Fruit fly (Drosophila melanogaster): Measurements from ENCODE around the gene pins.
A peak's percentile ranks its signal among the peaks of the same experiment; 100 is the strongest.

Gene pins

DNA sequence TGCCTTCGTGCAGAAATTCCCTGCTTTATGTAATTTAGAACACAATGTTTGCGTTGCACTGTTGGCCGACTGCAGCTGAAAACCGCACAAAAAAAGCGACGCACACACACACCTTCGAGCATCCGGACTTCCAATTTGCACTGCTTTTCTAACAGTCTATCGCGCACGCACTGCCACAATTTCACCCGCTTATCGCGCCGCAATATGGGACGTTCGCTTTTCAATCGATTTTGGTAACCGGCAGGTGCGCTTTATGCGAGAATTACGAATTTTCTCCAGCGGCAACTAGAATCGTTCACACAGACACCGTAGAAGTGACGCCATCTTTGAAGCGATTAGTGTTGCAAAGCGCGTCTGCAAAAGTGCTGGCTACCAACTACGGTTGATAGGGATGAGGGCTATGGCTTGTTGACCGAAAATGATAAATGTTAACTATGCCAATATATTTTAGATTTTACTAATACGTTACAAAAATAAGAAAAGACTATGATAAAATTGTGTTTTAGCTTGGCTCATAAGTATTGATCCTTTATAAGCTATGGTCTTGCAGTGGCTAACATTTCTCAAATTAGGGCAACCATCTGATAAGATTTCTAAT, 651 bp upstream of the pins start, which contains the start of gene wdb (continued):
- TF ChIP-seq CG11085 (GFP tag; IDR thresholded peaks at IDR 0.05) = no peak
- no peak for TF ChIP-seq CG7745 (tag; optimal IDR thresholded peaks at IDR 0.05)
- TF ChIP-seq CTCF (GFP tag; optimal IDR thresholded peaks at IDR 0.05) = no peak
- no peak for TF ChIP-seq psq (GFP tag; optimal IDR thresholded peaks at IDR 0.05)
- no peak for TF ChIP-seq CG11247 (GFP tag; IDR thresholded peaks at IDR 0.05)
- peak; percentile 47 for TF ChIP-seq Dad (GFP tag; optimal IDR thresholded peaks at IDR 0.05)
- no peak for TF ChIP-seq gro (GFP tag; optimal IDR thresholded peaks at IDR 0.05)
- TF ChIP-seq onecut (GFP tag; IDR thresholded peaks at IDR 0.05) = no peak
- TF ChIP-seq CG11696 (GFP tag; IDR thresholded peaks at IDR 0.05) = no peak
- TF ChIP-seq CG7839 (tag; optimal IDR thresholded peaks at IDR 0.05) = no peak
- no peak for TF ChIP-seq CG2712 (tag; optimal IDR thresholded peaks at IDR 0.05)
- TF ChIP-seq Fer2 (tag; optimal IDR thresholded peaks at IDR 0.05) = peak; percentile 38
- peak; percentile 28 for TF ChIP-seq CG10543 (GFP tag; optimal IDR thresholded peaks at IDR 0.05)
- peak; percentile 24 for TF ChIP-seq cg (GFP tag; optimal IDR thresholded peaks at IDR 0.05)

- TF ChIP-seq lbe (GFP tag; optimal IDR thresholded peaks at IDR 0.05) (peak; percentile 62), Bteb2 (GFP tag; optimal IDR thresholded peaks at IDR 0.05) (no peak)
Observed at dm6 chr3R:27593174-27593573, 10.5 kb downstream of the pins start.

- TF ChIP-seq sd (tag; optimal IDR thresholded peaks at IDR 0.05) (peak; percentile 27), gro (GFP tag; optimal IDR thresholded peaks at IDR 0.05) (no peak), ind (GFP tag; optimal IDR thresholded peaks at IDR 0.05) (no peak), lab (GFP tag; optimal IDR thresholded peaks at IDR 0.05) (no peak), sens (GFP tag) (no peak), CG30403 (GFP tag; optimal IDR thresholded peaks at IDR 0.05) (no peak), CG30020 (tag; optimal IDR thresholded peaks at IDR 0.05) (no peak), Blimp-1 (GFP tag; optimal IDR thresholded peaks at IDR 0.05) (peak; percentile 88), pnt (GFP tag; optimal IDR thresholded peaks at IDR 0.05) (no peak), dpn (GFP tag; optimal IDR thresholded peaks at IDR 0.05) (no peak), CG6813 (GFP tag; optimal IDR thresholded peaks at IDR 0.05) (no peak), BtbVII (GFP tag; optimal IDR thresholded peaks at IDR 0.05) (no peak), CG7745 (tag; optimal IDR thresholded peaks at IDR 0.05) (no peak), Asciz (GFP tag; optimal IDR thresholded peaks at IDR 0.05) (no peak), CG42726 (GFP tag; IDR thresholded peaks at IDR 0.05; ENCODE audit: partially characterized antibody) (no peak), Jarid2 (GFP tag; optimal IDR thresholded peaks at IDR 0.05) (no peak), prd (optimal IDR thresholded peaks at IDR 0.05) (no peak), prd (GFP tag; IDR thresholded peaks at IDR 0.05) (no peak), vvl (GFP tag; IDR thresholded peaks at IDR 0.05) (peak; percentile 42; the same call in 1 of the 2 replicates), inv (GFP tag; IDR thresholded peaks at IDR 0.05; ENCODE audit: partially characterized antibody) (no peak), Mad (GFP tag; optimal IDR thresholded peaks at IDR 0.05) (no peak), Hr78 (GFP tag; optimal IDR thresholded peaks at IDR 0.05) (peak in 1 of 2 experiments; percentile 69), CG17328 (GFP tag; IDR thresholded peaks at IDR 0.05) (no peak), Hsf (GFP tag; optimal IDR thresholded peaks at IDR 0.05) (no peak), Gug (GFP tag; IDR thresholded peaks at IDR 0.05) (no peak), Bteb2 (GFP tag; optimal IDR thresholded peaks at IDR 0.05) (no peak), CG10366 (GFP tag; IDR thresholded peaks at IDR 0.05) (no peak), Sry-β (GFP tag; optimal IDR thresholded peaks at IDR 0.05) (no peak), MESR4 (GFP tag; optimal IDR thresholded peaks at IDR 0.05) (no peak), Mrtf (GFP tag; IDR thresholded peaks at IDR 0.05) (no peak), CG1603 (tag; optimal IDR thresholded peaks at IDR 0.05) (no peak), CG1529 (GFP tag; optimal IDR thresholded peaks at IDR 0.05) (no peak), oc (tag; optimal IDR thresholded peaks at IDR 0.05) (peak; percentile 62), CG8924 (tag; optimal IDR thresholded peaks at IDR 0.05) (no peak)
Observed at dm6 chr3R:27593580-27594187, 11.0 kb downstream of the pins start.

Measured in whole organism, embryonic.